Fruit fly (Drosophila melanogaster): Measurements from ENCODE around the gene Dab.
A peak's percentile ranks its signal among the peaks of the same experiment; 100 is the strongest.

The Dab gene

dm6 chr3L:16758504-16759109 lies 46.7 kb downstream of the Dab start:
- TF ChIP-seq ham (GFP tag; IDR thresholded peaks at IDR 0.05): no peak
- TF ChIP-seq Jarid2 (GFP tag; optimal IDR thresholded peaks at IDR 0.05): no peak
- TF ChIP-seq Drgx (GFP tag; IDR thresholded peaks at IDR 0.05): peak; percentile 87
- no peak for TF ChIP-seq CG12659 (GFP tag; optimal IDR thresholded peaks at IDR 0.05)
- TF ChIP-seq corto (GFP tag; optimal IDR thresholded peaks at IDR 0.05): peak; percentile 31
- peak; percentile 31 for TF ChIP-seq lbe (GFP tag; optimal IDR thresholded peaks at IDR 0.05)
- TF ChIP-seq zfh1 (GFP tag; IDR thresholded peaks at IDR 0.05): 0 out of 3 replicates have a peak, but pooled peaks have one; percentile 6
- TF ChIP-seq bsh (GFP tag; optimal IDR thresholded peaks at IDR 0.05): peak in 1 of 2 experiments; percentile 69
- TF ChIP-seq CG1602 (GFP tag; optimal IDR thresholded peaks at IDR 0.05): no peak
- 0 out of 3 replicates have a peak, but pooled peaks have one; percentile 8 for TF ChIP-seq knrl (GFP tag; IDR thresholded peaks at IDR 0.05; ENCODE audit: partially characterized antibody)
- TF ChIP-seq CG10959 (GFP tag; IDR thresholded peaks at IDR 0.05): peak; percentile 40; the same call in 1 of the 2 replicates
- TF ChIP-seq prd (optimal IDR thresholded peaks at IDR 0.05): no peak
- peak; percentile 30; the same call in 1 of the 3 replicates for TF ChIP-seq prd (GFP tag; IDR thresholded peaks at IDR 0.05)
- peak; percentile 78 for TF ChIP-seq crol (GFP tag; IDR thresholded peaks at IDR 0.05)
- peak; percentile 11 for TF ChIP-seq ewg (GFP tag; optimal IDR thresholded peaks at IDR 0.05)
- peak; percentile 74 for TF ChIP-seq sens (GFP tag)
- TF ChIP-seq CG4730 (GFP tag; IDR thresholded peaks at IDR 0.05): no peak
- TF ChIP-seq CG1603 (tag; optimal IDR thresholded peaks at IDR 0.05): peak; percentile 15
- 0 out of 4 replicates have a peak, but pooled peaks have one; percentile 16 for TF ChIP-seq chinmo (GFP tag; IDR thresholded peaks at IDR 0.05; ENCODE audit: partially characterized antibody)
- TF ChIP-seq Ets65A (GFP tag): peak; percentile 38
- peak; percentile 40; the same call in 1 of the 2 replicates for TF ChIP-seq CG8765 (GFP tag; IDR thresholded peaks at IDR 0.05)
- TF ChIP-seq nom (GFP tag; optimal IDR thresholded peaks at IDR 0.05): peak; percentile 92
- TF ChIP-seq dmrt11E (tag; optimal IDR thresholded peaks at IDR 0.05): peak; percentile 13
- TF ChIP-seq Xrp1 (GFP tag; IDR thresholded peaks at IDR 0.05): 0 out of 2 replicates have a peak, but pooled peaks have one; percentile 30

- TF ChIP-seq CG3281 (GFP tag; optimal IDR thresholded peaks at IDR 0.05): no peak
- TF ChIP-seq CG2678 (tag; optimal IDR thresholded peaks at IDR 0.05): no peak
- TF ChIP-seq CG14441 (GFP tag; IDR thresholded peaks at IDR 0.05): no peak
- no peak for TF ChIP-seq CG5953 (GFP tag; IDR thresholded peaks at IDR 0.05)
- TF ChIP-seq MBD-R2 (GFP tag; IDR thresholded peaks at IDR 0.05): no peak
- TF ChIP-seq seq (GFP tag; IDR thresholded peaks at IDR 0.05): no peak
- no peak for TF ChIP-seq Gug (GFP tag; IDR thresholded peaks at IDR 0.05)
These were observed 47.6 kb downstream of the Dab start for dm6 chr3L:16759483-16759882.

dm6 chr3L:16760274-16760673 lies 48.3 kb downstream of the Dab start:
- TF ChIP-seq CG31365 (tag; optimal IDR thresholded peaks at IDR 0.05) (no peak), ewg (GFP tag; optimal IDR thresholded peaks at IDR 0.05) (peak; percentile 36), CG6791 (GFP tag; IDR thresholded peaks at IDR 0.05; ENCODE audit: partially characterized antibody) (no peak), trem (tag; optimal IDR thresholded peaks at IDR 0.05) (peak; percentile 11), CG34422 (GFP tag; IDR thresholded peaks at IDR 0.05) (no peak), pum (GFP tag; optimal IDR thresholded peaks at IDR 0.05) (peak; percentile 31), CG12769 (tag; optimal IDR thresholded peaks at IDR 0.05) (peak; percentile 44), CTCF (GFP tag; optimal IDR thresholded peaks at IDR 0.05) (no peak), knrl (GFP tag; IDR thresholded peaks at IDR 0.05; ENCODE audit: partially characterized antibody) (no peak), pho (GFP tag; optimal IDR thresholded peaks at IDR 0.05) (no peak), wdn (GFP tag; IDR thresholded peaks at IDR 0.05) (no peak), slp2 (GFP tag; optimal IDR thresholded peaks at IDR 0.05) (peak; percentile 32), bigmax (GFP tag; optimal IDR thresholded peaks at IDR 0.05) (no peak), HHEX (GFP tag; optimal IDR thresholded peaks at IDR 0.05) (peak; percentile 30), shn (GFP tag; optimal IDR thresholded peaks at IDR 0.05) (no peak), Atf3 (GFP tag; optimal IDR thresholded peaks at IDR 0.05) (no peak), dm (GFP tag; optimal IDR thresholded peaks at IDR 0.05) (peak; percentile 10), Lhr (GFP tag; optimal IDR thresholded peaks at IDR 0.05) (peak; percentile 4), lilli (GFP tag; optimal IDR thresholded peaks at IDR 0.05) (peak; percentile 35), fd64A (GFP tag; optimal IDR thresholded peaks at IDR 0.05) (peak; percentile 5), Sry-δ (GFP tag; optimal IDR thresholded peaks at IDR 0.05) (no peak)
